Worm (Caenorhabditis elegans) whole organism, mixed stage, embryonic: ENCODE data around the gene K03B4.2.

ENCODE experiments used
- M03D4.4 ChIP-seq: sonication (generic microtip); optimal IDR thresholded peaks from 2 replicates; lab custom pipeline; 2017; ENCODE audit warnings: mild to moderate bottlenecking, missing genetic modification characterization, missing compliant biosample characterization
- bed-3 ChIP-seq: fragments of 200-800 bp; sonication (Bioruptor generic); optimal IDR thresholded peaks from 3 replicates; lab custom pipeline; 2018; ENCODE audit warnings: mild to moderate bottlenecking, missing genetic modification characterization, moderate library complexity, missing compliant biosample characterization
- blmp-1 ChIP-seq: fragments of 150-350 bp; optimal IDR thresholded peaks from 2 replicates; lab custom pipeline; 2014; ENCODE audit warnings: missing biosample characterization, missing genetic modification characterization
- ceh-39 ChIP-seq: fragments of 150-350 bp; optimal IDR thresholded peaks from 2 replicates; lab custom pipeline; 2014; ENCODE audit warnings: missing biosample characterization, missing genetic modification characterization
- ceh-43 ChIP-seq: fragments of 200-800 bp; sonication (Bioruptor generic); optimal IDR thresholded peaks from 2 replicates; lab custom pipeline; 2018; ENCODE audit warnings: mild to moderate bottlenecking, missing genetic modification characterization, moderate library complexity, missing compliant biosample characterization
- ceh-83 ChIP-seq: fragments of 200-800 bp; sonication (Bioruptor generic); optimal IDR thresholded peaks from 2 replicates; lab custom pipeline; 2018; ENCODE audit warnings: mild to moderate bottlenecking, missing genetic modification characterization, missing compliant biosample characterization
- ces-1 ChIP-seq: fragments of 150-350 bp; optimal IDR thresholded peaks from 2 replicates; lab custom pipeline; 2014; ENCODE audit warnings: missing biosample characterization, missing genetic modification reagents, missing genetic modification characterization
- cnd-1 ChIP-seq: fragments of 200-800 bp; sonication (Bioruptor generic); optimal IDR thresholded peaks from 2 replicates; lab custom pipeline; 2018; ENCODE audit warnings: mild to moderate bottlenecking, missing genetic modification characterization, missing compliant biosample characterization
- drap-1 ChIP-seq: fragments of 200-800 bp; sonication (Bioruptor generic); optimal IDR thresholded peaks from 3 replicates; lab custom pipeline; 2018; ENCODE audit warnings: mild to moderate bottlenecking, missing genetic modification characterization, missing compliant biosample characterization
- elt-3 ChIP-seq: fragments of 150-350 bp; optimal IDR thresholded peaks from 2 replicates; lab custom pipeline; 2014; ENCODE audit warnings: missing biosample characterization, missing genetic modification characterization
- ham-2 ChIP-seq: fragments of 200-800 bp; sonication (Bioruptor generic); optimal IDR thresholded peaks from 2 replicates; lab custom pipeline; 2018; ENCODE audit warnings: mild to moderate bottlenecking, missing genetic modification characterization, missing compliant biosample characterization
- hlh-1 ChIP-seq: fragments of 150-350 bp; optimal IDR thresholded peaks from 2 replicates; lab custom pipeline; 2014; ENCODE audit warnings: missing biosample characterization, missing genetic modification reagents, missing genetic modification characterization
- lin-13 ChIP-seq: fragments of 150-350 bp; optimal IDR thresholded peaks from 2 replicates; lab custom pipeline; 2014; ENCODE audit warnings: missing biosample characterization, missing genetic modification characterization
- lsy-2 ChIP-seq: fragments of 150-350 bp; optimal IDR thresholded peaks from 2 replicates; lab custom pipeline; 2014; ENCODE audit warnings: missing biosample characterization, missing genetic modification characterization
- mab-5 ChIP-seq: fragments of 150-350 bp; optimal IDR thresholded peaks from 2 replicates; lab custom pipeline; 2014; ENCODE audit warnings: missing biosample characterization, missing genetic modification characterization
- mep-1 ChIP-seq: fragments of 150-350 bp; optimal IDR thresholded peaks from 2 replicates; lab custom pipeline; 2017; ENCODE audit warnings: missing biosample characterization, missing genetic modification reagents, missing genetic modification characterization, inconsistent platforms
- mls-2 ChIP-seq: sonication (generic microtip); optimal IDR thresholded peaks from 2 replicates; lab custom pipeline; 2016; ENCODE audit warnings: mild to moderate bottlenecking, missing genetic modification characterization, moderate library complexity, missing compliant biosample characterization
- nhr-2 ChIP-seq: fragments of 150-350 bp; optimal IDR thresholded peaks from 2 replicates; lab custom pipeline; 2014; ENCODE audit warnings: missing biosample characterization, missing genetic modification characterization
- nhr-237 ChIP-seq: fragments of 150-350 bp; optimal IDR thresholded peaks from 2 replicates; lab custom pipeline; 2014; ENCODE audit warnings: missing biosample characterization, missing genetic modification characterization
- nhr-28 ChIP-seq: fragments of 150-350 bp; optimal IDR thresholded peaks from 2 replicates; lab custom pipeline; 2014; ENCODE audit warnings: missing biosample characterization, missing genetic modification characterization
- nhr-76 ChIP-seq: sonication (generic microtip); optimal IDR thresholded peaks from 2 replicates; lab custom pipeline; 2017; ENCODE audit warnings: missing biosample characterization, missing genetic modification characterization
- pha-4 ChIP-seq: fragments of 150-350 bp; optimal IDR thresholded peaks from 2 replicates; lab custom pipeline; 2018; ENCODE audit warnings: missing biosample characterization, missing genetic modification reagents, missing genetic modification characterization
- sem-2 ChIP-seq: fragments of 200-800 bp; sonication (Bioruptor generic); optimal IDR thresholded peaks from 2 replicates; lab custom pipeline; 2018; ENCODE audit warnings: mild to moderate bottlenecking, missing genetic modification characterization, missing compliant biosample characterization
- snpc-4 ChIP-seq: fragments of 150-350 bp; optimal IDR thresholded peaks from 2 replicates; lab custom pipeline; 2014; ENCODE audit warnings: missing biosample characterization, missing genetic modification characterization
- sptf-1 ChIP-seq: sonication (generic microtip); optimal IDR thresholded peaks from 2 replicates; lab custom pipeline; 2017; ENCODE audit warnings: mild to moderate bottlenecking, missing genetic modification characterization, moderate library complexity, missing compliant biosample characterization
- unc-120 ChIP-seq: sonication (generic microtip); optimal IDR thresholded peaks from 2 replicates; lab custom pipeline; 2017; ENCODE audit warnings: missing genetic modification characterization, missing compliant biosample characterization; ENCODE audit not compliant: poor library complexity, severe bottlenecking
- unc-39 ChIP-seq: fragments of 150-350 bp; optimal IDR thresholded peaks from 2 replicates; lab custom pipeline; 2014; ENCODE audit warnings: missing biosample characterization, missing genetic modification characterization
- unc-62 ChIP-seq: fragments of 150-350 bp; optimal IDR thresholded peaks from 2 replicates; lab custom pipeline; 2014; ENCODE audit warnings: missing biosample characterization, missing genetic modification reagents, missing genetic modification characterization
- zip-8 ChIP-seq: fragments of 150-350 bp; optimal IDR thresholded peaks from 2 replicates; lab custom pipeline; 2014; ENCODE audit warnings: missing biosample characterization, missing genetic modification characterization
- ztf-11 ChIP-seq: fragments of 150-350 bp; optimal IDR thresholded peaks from 2 replicates; lab custom pipeline; 2014; ENCODE audit warnings: missing biosample characterization, missing genetic modification characterization

K03B4.2 gene

DNA sequence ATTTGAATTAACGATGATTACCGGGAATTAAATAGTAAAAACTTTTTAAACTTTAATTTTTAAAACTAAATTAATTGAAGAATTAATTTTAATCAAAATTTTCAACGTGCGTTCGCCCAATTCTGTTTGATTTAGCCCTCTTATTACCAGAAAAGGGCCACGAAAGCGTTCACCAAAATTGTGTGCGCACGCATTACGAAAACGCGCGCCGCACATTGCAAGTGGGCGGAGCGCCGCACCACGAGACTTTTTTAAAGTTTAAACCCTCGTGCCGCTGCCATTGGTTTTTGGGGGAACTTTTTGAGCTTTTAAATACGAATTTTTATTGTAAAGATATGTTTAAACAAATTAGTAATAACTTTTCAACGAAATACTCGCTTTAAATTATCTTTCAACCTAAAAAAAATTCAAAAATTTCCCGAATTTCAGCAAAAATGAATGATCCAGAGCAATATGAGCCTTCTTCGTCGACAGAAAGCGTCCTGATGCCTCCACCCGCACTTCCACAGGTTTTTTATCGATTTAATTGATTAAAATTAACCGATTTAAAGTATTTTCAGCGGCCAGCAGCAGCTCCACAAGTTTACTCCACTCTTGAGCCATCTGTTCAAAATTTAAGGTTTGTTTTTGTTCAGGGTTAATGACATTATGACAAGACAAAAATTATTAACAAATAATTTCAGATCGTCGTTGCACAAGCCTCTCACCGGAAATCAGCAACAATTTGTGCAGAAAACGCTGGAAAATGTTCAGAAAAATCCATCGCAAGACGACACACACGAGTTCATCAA is 919 bp upstream of the K03B4.2 start, which contains the start of gene taf-10:
Gene taf-10 (plus strand): TSS at position 424 of the 791 bp plus-strand sequence.
- TF ChIP-seq snpc-4 (tag; lab: Kevin White, UChicago) (no peak), unc-39 (no peak), mep-1 (peak; percentile 19), ces-1 (GFP tag; lab: Kevin White, UChicago) (peak; percentile 7), hlh-1 (tag; lab: Kevin White, UChicago) (peak; percentile 1), unc-120 (peak; percentile 75), drap-1 (GFP tag; lab: Kevin White, UChicago) (no peak), sem-2 (no peak), nhr-2 (tag; lab: Kevin White, UChicago) (peak; percentile 8), nhr-237 (peak; percentile 27), sptf-1 (tag; lab: Kevin White, UChicago) (peak; percentile 47)

DNA sequence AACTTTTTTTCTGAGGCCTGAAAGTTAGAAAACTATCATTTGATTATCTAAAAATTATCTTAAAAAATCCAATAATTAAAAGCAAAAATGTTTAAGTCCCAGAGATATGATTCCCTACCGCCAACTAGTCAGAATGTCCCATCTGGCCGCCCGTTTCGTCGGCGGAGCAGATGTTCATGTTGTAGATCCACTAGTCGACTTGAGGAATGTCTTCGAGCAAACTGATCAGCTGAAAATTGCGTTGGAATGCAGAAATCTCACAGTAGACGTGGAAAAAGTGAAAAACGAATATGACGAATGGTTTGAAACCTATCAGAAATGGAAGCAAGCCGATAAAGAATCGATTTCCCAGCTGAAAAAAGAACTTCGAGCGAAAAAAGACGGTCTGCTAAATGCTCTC is 1.4 kb downstream of the K03B4.2 start, which contains the start of gene K03B4.1:
Gene K03B4.1 (plus strand): TSS at position 97 of the 400 bp plus-strand sequence.
- TF ChIP-seq ceh-83 (GFP tag; lab: Kevin White, UChicago): no peak
- no peak for TF ChIP-seq snpc-4 (tag; lab: Kevin White, UChicago)
- no peak for TF ChIP-seq unc-39
- TF ChIP-seq sptf-1 (tag; lab: Kevin White, UChicago): no peak
- no peak for TF ChIP-seq mab-5
- TF ChIP-seq lin-13 (tag; lab: Kevin White, UChicago): no peak
- no peak for TF ChIP-seq blmp-1 (tag; lab: Kevin White, UChicago)
- TF ChIP-seq elt-3: no peak
- TF ChIP-seq mls-2 (tag; lab: Kevin White, UChicago): no peak
- no peak for TF ChIP-seq nhr-76 (tag; lab: Kevin White, UChicago)
- no peak for TF ChIP-seq pha-4 (tag; lab: Kevin White, UChicago)
- TF ChIP-seq lsy-2 (tag; lab: Kevin White, UChicago): no peak

- TF ChIP-seq nhr-28 (tag; lab: Kevin White, UChicago) (no peak), unc-62 (GFP tag; lab: Kevin White, UChicago) (no peak), hlh-1 (tag; lab: Kevin White, UChicago) (no peak), snpc-4 (tag; lab: Kevin White, UChicago) (no peak), ceh-43 (GFP tag; lab: Kevin White, UChicago) (no peak), mab-5 (no peak), mep-1 (no peak), M03D4.4 (no peak), cnd-1 (tag; lab: Kevin White, UChicago) (no peak), nhr-76 (tag; lab: Kevin White, UChicago) (no peak), ceh-39 (tag; lab: Kevin White, UChicago) (no peak)
Observed at ce11 chrV:4691657-4692056, 3.9 kb downstream of the K03B4.2 start.

ce11 chrV:4692382-4693281 is 4.8 kb downstream of the K03B4.2 start, which contains the start of gene cpg-8:
Gene cpg-8 (minus strand): TSS chrV:4692432.
- TF ChIP-seq cnd-1 (tag; lab: Kevin White, UChicago) (no peak), bed-3 (GFP tag; lab: Kevin White, UChicago) (no peak), ham-2 (no peak), nhr-237 (no peak), mep-1 (no peak), nhr-2 (tag; lab: Kevin White, UChicago) (no peak), sptf-1 (tag; lab: Kevin White, UChicago) (no peak), ztf-11 (no peak), zip-8 (no peak), lin-13 (tag; lab: Kevin White, UChicago) (no peak), unc-120 (no peak)
- TF ChIP-seq, all 35 proteins: peak for 0

- TF ChIP-seq hlh-1 (tag; lab: Kevin White, UChicago) (peak; percentile 43), unc-120 (no peak)
Observed at ce11 chrV:4693282-4693588, 5.4 kb downstream of the K03B4.2 start.
